Fruit fly (Drosophila melanogaster): ENCODE data around the gene CG7896.

CG7896 gene

DNA sequence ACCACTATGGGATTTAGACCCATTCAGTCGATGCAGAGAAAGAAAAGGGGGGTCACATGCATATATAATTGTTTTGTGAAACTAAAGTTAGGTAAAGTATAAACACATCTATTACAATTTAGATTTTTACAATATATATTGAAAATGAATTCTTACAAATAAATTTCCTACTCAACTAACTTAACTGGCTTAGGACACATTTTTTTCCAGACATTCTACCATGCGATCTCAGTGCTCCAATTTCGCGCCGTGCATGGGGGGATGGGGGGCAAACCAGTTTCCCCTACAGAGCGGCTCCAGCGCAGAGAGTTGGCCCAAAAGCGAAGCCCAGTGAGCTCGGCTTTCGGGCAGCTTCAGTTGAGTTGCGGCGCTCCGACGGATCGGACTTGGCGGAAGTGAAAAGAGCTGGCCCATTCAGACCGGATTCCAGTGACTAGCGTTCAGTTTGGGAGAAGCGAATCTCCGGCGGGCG is at the start of gene CG7896:
Gene CG7896, plus strand, starts transcription at position 354 of the 472 bp plus-strand sequence.
- TF ChIP-seq noc (tag; optimal IDR thresholded peaks at IDR 0.05): peak; percentile 75

DNA sequence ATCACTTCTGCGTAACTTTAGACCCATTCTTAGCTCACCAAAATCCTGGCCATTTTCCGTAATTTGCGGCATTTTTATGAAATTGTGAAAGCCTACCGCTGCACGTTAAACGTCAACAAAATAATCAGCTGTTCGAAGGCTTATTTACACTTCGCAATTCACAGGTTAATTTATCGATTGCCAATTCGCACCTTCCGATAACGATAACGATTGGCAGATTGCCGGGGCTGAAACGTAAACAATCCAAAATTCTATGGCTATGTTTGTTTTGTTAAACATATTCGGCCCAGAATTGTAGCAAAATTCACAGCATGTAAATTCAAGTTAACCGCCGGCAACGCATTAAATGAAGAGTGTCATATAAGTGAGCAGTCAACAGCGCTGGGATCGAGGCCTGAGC is 47.5 kb upstream of the CG7896 start, which contains the start of the genes eIF2Balpha and Vps13B:
Gene eIF2Balpha, minus strand, starts transcription at position 133 of the 400 bp plus-strand sequence.
Gene Vps13B, plus strand, starts transcription at position 223 of the 400 bp plus-strand sequence.
- TF ChIP-seq noc (tag; optimal IDR thresholded peaks at IDR 0.05): no peak

DNA sequence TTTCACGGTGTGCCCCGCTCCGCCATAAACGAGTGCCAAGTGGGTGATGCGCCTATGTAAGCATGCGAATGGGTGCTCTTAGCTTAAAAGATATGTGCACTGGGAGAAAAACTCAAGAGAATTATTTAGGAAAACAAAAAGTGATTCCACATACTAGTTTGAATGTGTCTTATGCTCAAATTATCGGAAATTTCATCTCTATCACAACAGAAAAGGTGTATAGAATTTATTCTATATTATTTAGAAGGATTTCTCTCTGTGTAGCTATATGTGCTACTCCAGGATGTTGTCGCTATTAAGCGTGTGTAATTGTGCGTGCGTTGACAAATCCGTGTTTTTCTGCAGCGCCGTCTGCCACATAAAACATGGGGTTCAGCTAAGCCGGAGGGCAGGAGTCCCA is 23.9 kb upstream of the CG7896 start:
- TF ChIP-seq noc (tag; optimal IDR thresholded peaks at IDR 0.05): no peak

DNA sequence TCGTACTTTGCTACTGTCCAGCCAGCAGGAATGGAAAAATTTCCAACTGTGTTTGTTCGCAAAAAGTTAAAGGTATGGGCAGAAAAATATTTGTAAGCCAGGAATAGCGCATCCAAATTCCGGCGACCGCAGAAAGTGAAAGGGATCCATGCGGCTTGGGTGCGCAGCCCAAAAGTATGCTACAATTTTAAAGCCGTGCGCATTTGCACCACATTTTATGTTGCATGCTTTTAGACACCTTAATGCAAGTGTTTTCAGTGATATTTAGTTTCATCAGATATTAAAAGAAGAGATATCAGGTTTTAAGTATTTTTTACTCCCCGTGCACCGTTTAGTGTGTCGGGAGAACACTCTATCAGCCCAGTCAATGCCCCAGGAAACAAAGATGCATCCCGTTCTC is 20.1 kb upstream of the CG7896 start:
- no peak for TF ChIP-seq noc (tag; optimal IDR thresholded peaks at IDR 0.05)

DNA sequence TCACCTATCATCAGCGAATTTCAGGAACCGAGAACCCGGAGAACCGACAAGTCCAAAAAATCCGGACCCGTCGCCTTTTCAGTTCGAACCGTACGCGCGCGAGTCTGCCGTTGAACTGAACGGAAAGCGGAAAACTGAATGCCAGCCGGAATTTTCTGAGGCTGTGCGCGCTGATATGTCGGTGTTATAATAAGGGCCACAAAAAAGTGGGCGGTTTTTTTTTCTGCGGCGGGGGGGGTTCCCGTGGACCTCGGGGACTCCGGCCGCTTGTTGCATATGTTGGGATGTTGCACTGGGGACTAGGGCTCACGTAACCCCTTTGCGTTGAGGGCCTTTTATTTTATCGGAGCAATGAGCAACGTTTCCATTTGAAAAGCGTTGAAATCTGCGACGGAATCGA is 13.9 kb upstream of the CG7896 start, which contains the start of gene TkR99D:
Gene TkR99D, minus strand, starts transcription at position 101 of the 400 bp plus-strand sequence.
- TF ChIP-seq noc (tag; optimal IDR thresholded peaks at IDR 0.05): no peak

DNA sequence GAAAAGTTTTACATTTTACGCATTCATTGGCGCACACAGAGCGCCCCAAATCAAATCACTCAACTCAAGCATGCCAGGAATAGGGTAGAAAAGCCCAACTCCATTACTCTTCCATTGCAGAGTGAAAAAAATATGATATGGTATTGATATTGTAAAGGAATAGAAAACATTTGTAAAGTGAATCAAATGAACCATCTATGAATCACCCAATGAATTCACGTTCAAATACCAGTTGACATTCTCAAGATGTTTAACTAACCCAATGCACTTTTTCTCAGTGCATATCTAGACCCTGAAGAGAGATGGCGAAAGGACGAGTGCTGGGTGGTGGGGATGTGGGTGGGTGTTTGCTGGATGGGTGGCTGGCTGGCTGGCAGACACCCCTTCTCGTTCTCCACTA is 4.6 kb upstream of the CG7896 start:
- TF ChIP-seq noc (tag; optimal IDR thresholded peaks at IDR 0.05): no peak

DNA sequence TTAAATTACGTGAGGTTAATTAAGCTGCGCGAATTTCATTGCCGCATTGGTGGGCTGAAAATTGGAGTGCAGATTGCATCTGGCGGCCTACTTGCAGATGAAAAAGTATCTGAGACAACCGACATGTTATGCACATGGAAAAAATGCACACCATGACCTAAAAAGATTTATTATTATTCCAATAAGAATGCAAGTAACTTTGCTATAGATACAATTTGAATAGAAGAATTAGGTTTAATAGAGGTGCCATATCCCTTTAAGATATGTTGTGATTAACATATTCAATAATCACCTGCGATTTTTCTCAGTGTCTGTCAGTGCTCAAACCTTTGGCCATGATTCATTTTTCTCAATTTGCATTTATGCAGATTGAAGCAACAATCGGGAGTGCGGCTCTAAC is 1.7 kb upstream of the CG7896 start:
- TF ChIP-seq noc (tag; optimal IDR thresholded peaks at IDR 0.05): no peak

DNA sequence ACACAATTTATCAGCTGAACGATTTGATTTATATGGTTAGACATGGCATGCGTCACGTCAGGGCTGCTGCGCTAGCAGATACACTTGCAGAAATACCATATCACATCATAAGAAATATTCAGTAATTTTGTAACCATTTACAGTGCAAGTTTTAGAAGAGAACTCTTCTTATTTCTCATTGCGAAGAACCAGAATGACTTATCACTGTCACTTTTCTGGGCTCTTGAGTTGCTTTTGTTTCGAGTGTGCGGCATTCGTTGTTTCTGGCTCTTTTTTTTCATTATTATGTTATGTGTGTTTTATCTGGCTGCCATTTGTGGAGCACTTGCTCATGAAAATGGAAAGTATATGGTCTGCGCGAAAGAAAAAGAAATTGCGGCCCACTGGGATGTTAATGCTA is 1.2 kb upstream of the CG7896 start:
- no peak for TF ChIP-seq noc (tag; optimal IDR thresholded peaks at IDR 0.05)

DNA sequence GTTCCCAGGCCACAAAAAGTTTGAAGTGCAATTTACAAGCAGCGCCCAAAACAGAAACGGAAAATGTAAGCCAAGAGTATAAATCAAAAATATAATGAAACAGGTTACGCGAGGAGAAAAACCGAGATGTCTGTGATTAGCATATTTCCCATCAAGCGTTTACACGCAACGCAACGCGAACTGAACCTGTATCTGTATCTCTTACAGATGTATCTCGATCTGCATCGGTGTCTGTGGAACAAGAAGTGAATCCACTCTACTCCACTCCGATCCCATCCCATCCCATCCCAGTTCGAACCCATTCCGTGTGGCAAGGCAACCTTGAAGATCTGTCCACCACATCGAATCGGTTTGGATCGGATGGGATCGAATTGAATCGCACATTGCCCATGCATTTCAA is 660 bp downstream of the CG7896 start:
- no peak for TF ChIP-seq noc (tag; optimal IDR thresholded peaks at IDR 0.05)

DNA sequence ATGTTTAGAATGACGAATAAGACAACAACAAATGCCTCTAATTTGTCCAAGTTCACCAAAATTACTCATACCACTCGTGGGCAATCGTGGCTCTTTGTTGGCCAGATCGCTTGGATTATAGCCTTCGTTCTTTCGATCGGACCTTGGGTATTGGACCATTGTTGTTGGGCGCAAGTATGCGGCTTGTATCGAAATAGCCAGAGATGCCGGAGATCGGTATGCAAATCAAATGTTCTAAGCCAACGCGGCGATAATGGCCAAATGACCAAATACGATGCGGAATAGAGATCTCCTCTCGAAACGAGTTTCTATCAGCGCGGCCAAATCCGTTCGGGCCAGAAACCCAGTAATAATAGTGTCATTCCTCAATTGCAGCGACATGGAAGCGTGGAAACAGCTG is 2.0 kb downstream of the CG7896 start:
- TF ChIP-seq noc (tag; optimal IDR thresholded peaks at IDR 0.05): no peak

DNA sequence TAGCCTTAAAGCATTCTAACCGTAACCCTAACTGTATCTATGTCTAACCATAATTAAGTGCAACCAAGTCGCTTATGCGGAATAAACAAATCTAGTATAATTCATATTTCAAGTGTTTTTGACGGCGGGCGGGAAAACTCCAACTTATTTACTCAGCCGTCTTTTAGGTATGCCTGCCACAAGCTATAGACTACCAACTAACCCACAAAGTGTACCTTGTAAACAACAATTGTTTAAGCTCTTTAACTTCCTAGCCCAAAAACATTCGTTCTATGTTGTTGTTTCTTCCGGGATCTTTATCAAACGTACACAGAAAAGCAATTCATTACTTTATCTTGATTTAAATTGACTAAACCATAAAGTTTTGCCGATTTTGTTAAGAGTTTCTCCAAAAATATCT is 7.5 kb downstream of the CG7896 start:
- TF ChIP-seq noc (tag; optimal IDR thresholded peaks at IDR 0.05): no peak

DNA sequence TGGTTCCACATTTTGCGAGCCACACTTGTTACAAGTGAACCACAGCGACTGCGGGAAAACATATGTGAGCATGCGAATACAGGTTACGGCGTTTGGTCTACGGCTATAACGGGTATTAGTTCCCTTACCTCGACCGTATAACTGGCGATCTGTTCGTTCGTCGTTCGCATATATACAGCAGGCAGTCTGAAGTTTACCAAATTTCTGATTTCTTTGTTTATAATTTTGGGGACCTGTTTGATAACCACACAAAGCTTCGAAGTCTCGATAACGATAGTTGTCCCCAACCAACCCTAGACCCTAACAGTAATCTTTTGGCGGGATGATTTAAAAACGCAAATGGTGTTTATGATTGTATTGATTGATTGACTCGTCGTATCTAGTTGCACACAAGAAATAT is 9.9 kb downstream of the CG7896 start, which contains the start of gene Acph-1:
Gene Acph-1, minus strand, starts transcription at position 278 of the 400 bp plus-strand sequence.
- no peak for TF ChIP-seq noc (tag; optimal IDR thresholded peaks at IDR 0.05)

DNA sequence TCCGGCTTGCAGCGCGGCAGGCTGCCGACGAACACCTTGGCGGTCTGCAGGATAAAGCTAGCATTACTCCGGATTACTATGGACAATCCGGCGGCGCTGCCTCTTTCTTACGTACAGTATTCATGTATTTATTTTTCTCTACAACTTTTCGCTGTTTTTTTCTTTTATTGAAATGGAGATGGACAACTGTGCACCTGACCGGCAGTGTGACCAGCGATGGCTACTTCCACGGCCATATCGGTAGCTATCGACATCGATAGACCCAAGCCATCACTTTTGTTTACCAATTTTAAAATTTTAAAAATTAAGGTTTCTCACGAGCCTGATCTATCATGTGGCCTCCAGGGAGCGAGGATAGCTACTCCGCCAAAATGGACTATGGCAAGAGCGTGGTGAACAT is 11.8 kb downstream of the CG7896 start, which contains the start of the genes CG7903 and Sas-6:
Gene CG7903, minus strand, starts transcription at position 197 of the 400 bp plus-strand sequence.
Gene Sas-6, plus strand, starts transcription at position 323 of the 400 bp plus-strand sequence.
- TF ChIP-seq noc (tag; optimal IDR thresholded peaks at IDR 0.05): no peak

DNA sequence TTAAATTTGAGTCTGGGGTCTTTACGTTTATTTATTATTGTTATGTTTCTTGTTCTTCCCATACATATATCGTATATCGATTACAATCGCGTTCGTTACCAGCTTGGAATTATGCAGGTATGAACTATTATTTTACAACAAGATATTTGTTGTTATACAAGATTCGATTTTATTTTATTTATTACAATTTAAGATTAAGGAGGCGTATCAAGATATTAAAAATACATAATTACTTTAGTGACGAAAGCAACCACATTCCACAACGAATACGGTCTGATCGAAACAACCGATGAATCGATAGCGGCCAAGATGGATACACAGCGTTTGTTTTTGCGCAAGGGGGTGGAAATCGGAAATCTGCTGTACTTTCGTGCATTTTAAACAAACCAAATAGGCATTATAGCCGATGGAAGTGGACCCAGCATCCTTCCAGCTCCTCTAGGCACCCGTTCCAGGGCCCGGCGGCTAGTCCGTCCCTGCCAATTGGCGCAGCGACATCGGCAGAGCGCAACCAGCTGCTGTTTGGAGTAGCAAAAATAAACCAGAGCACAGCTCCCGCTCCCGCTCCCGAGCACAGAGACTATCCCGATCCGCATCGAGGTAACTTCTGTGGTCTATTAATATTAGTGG is 14.5 kb downstream of the CG7896 start, which contains the start of the genes CG15525 and CG11504:
Gene CG15525, minus strand, starts transcription at position 70 of the 630 bp plus-strand sequence.
Gene CG11504, plus strand, starts transcription at position 294 of the 630 bp plus-strand sequence.
- no peak for TF ChIP-seq noc (tag; optimal IDR thresholded peaks at IDR 0.05)

DNA sequence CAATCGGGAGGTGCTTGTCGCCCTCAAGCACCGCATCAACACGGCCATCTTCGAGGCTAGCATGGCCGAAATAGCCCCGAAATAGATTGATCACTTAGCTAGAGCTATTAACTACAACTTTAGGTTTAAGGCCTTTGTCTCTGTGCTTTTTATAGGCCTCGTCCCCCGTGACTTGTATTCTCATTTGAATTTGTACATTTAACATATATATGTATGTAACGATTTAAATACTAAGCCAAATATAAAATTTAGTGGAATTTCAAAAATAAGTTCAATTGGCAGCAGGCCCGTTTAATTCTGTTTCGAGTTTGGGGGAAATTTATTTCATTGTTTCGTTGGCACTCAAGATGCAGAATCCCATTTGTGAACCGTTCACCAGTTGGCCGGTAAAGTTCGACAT is 16.3 kb downstream of the CG7896 start, which contains the start of gene CG34298:
Gene CG34298, plus strand, starts transcription at position 301 of the 400 bp plus-strand sequence.
- no peak for TF ChIP-seq noc (tag; optimal IDR thresholded peaks at IDR 0.05)

DNA sequence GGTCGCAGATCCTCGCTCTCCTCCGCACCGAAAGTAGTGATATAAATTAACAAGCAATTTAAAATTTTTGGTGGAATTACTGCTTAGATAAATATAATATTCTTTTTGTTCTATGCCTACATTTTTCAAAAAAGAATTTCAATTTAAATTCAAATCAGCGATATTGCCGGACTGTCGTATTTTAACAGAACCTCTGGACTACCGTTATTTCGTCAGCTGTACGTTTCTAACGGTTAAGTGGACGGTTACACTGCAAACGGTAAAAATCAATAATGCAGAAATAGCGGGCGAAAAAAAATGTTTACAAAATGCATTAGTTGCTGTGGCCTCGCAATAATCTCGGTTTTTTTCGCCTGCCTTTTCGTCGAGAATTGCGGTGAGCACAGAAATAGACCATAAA is 17.1 kb downstream of the CG7896 start, which contains the start of gene Tace:
Gene Tace, plus strand, starts transcription at position 245 of the 400 bp plus-strand sequence.
- no peak for TF ChIP-seq noc (tag; optimal IDR thresholded peaks at IDR 0.05)

DNA sequence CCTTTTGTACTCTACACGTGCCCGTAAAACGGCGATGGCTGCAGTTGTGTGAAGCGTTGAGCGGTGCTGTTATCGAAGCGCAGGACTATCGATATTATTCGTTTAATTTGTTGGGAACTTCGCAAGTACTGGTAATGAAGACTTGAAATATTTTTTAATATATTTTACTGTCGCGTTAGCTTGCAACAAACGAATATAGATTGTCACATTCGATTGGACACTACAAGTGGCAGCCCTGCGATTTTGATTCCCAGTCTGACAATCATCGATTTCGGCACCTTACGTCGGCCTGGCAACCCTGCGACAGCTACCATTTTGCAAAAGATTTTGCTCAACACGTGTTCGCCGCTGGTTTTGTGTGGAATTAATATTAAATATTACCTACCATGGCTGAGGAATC is 21.4 kb downstream of the CG7896 start, which contains the start of the genes Nlp and Nph:
Gene Nlp, plus strand, starts transcription at position 138 of the 400 bp plus-strand sequence.
Gene Nph, minus strand, starts transcription at position 214 of the 400 bp plus-strand sequence.
- peak; percentile 34 for TF ChIP-seq noc (tag; optimal IDR thresholded peaks at IDR 0.05)
